Worm (Caenorhabditis elegans) whole organism, midembryonic: ENCODE results near the gene Y48G9A.9.

Experiments
- T22C8.4 ChIP-seq: fragments of 200-800 bp; sonication (Bioruptor generic); IDR thresholded peaks from 2 replicates; pipeline ENCODE4 v1.3.6; 2022; ENCODE audit warnings: missing genetic modification characterization, missing compliant biosample characterization
- cog-1 ChIP-seq: sonication (generic microtip); optimal IDR thresholded peaks from 2 replicates; lab custom pipeline; 2016; ENCODE audit warnings: missing genetic modification characterization, missing compliant biosample characterization
- flt-1 ChIP-seq: fragments of 200-800 bp; sonication (Bioruptor generic); IDR thresholded peaks from 2 replicates; pipeline ENCODE4 v1.3.6; 2022; ENCODE audit warnings: missing genetic modification characterization, missing compliant biosample characterization
- klf-2 ChIP-seq: fragments of 200-800 bp; sonication (Bioruptor generic); conservative IDR thresholded peaks from 2 replicates; pipeline ENCODE4 v1.3.6; 2022; ENCODE audit warnings: missing genetic modification reagents, missing genetic modification characterization, missing compliant biosample characterization
- med-1 ChIP-seq: sonication (generic microtip); optimal IDR thresholded peaks from 2 replicates; lab custom pipeline; 2017; ENCODE audit warnings: missing genetic modification characterization, mild to moderate bottlenecking, missing compliant biosample characterization, antibody characterized with exemption, missing genetic modification reagents; ENCODE audit not compliant: insufficient read depth
- tab-1 ChIP-seq: fragments of 200-800 bp; sonication (Bioruptor generic); IDR thresholded peaks from 2 replicates; pipeline ENCODE4 v1.3.6; 2022; ENCODE audit warnings: missing genetic modification characterization, missing compliant biosample characterization
- ztf-23 ChIP-seq: fragments of 200-800 bp; sonication (Bioruptor generic); IDR thresholded peaks from 2 replicates; pipeline ENCODE4 v1.3.6; 2022; ENCODE audit warnings: missing genetic modification reagents, missing genetic modification characterization, missing compliant biosample characterization
- ztf-29 ChIP-seq: fragments of 200-800 bp; sonication (Bioruptor generic); IDR thresholded peaks from 2 replicates; pipeline ENCODE4 v1.3.6; 2022; ENCODE audit warnings: missing genetic modification reagents, missing genetic modification characterization, missing compliant biosample characterization

DNA sequence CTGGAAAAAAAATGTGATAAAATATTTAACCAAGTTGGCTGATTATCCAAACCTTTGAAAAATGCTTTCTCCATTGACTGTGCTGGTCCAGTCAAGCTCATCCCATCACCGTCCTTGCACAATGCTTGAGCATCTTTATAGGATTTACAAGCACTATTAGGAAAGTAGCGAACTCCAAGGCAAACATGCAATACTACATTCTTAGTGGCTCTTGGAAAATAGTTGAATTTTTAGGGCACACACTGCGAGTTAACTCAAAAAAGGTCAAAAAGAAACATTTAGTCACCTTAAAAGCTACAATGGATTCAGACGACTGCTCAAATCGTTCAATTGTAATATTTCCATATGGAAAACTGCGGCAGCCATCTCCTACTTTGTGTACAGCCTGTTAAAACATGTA, 38.4 kb upstream of the Y48G9A.9 start, which contains the start of gene M01E10.3:
- TF ChIP-seq flt-1 (GFP tag; lab: Robert Waterston, UW) = no peak
- TF ChIP-seq tab-1 (GFP tag; lab: Robert Waterston, UW) = no peak
- TF ChIP-seq ztf-23 = no peak
- TF ChIP-seq klf-2 (GFP tag; lab: Robert Waterston, UW) = no peak
- TF ChIP-seq ztf-29 = no peak
- no peak for TF ChIP-seq T22C8.4 (GFP tag; lab: Robert Waterston, UW)
- TF ChIP-seq med-1 (GFP tag; lab: Kevin White, UChicago) = no peak
- TF ChIP-seq cog-1 = no peak
